Worm (Caenorhabditis elegans) whole organism, young adult: ENCODE data around the gene hrg-6.

Source experiments
- C06A6.2 ChIP-seq: fragments of 200-800 bp; sonication (Bioruptor generic); conservative IDR thresholded peaks from 2 replicates; pipeline ENCODE4 v1.3.6; 2022; ENCODE audit warnings: missing genetic modification characterization, missing compliant biosample characterization
- D2030.7 ChIP-seq: fragments of 200-800 bp; sonication (Bioruptor generic); IDR thresholded peaks from 2 replicates; pipeline ENCODE4 v1.3.6; 2022; ENCODE audit warnings: missing genetic modification reagents, missing genetic modification characterization, missing compliant biosample characterization
- F23B12.7 ChIP-seq: sonication (generic microtip); optimal IDR thresholded peaks from 2 replicates; lab custom pipeline; 2017; ENCODE audit warnings: missing genetic modification characterization, mild to moderate bottlenecking, missing compliant biosample characterization, antibody characterized with exemption, moderate library complexity; ENCODE audit not compliant: insufficient read depth
- F49E8.2 ChIP-seq: sonication (generic microtip); optimal IDR thresholded peaks from 3 replicates; lab custom pipeline; 2017; ENCODE audit warnings: missing genetic modification characterization, mild to moderate bottlenecking, missing compliant biosample characterization, antibody characterized with exemption, moderate library complexity; ENCODE audit not compliant: insufficient read depth
- F52B5.7 ChIP-seq: sonication (generic microtip); optimal IDR thresholded peaks from 2 replicates; lab custom pipeline; 2016; ENCODE audit warnings: mild to moderate bottlenecking, missing genetic modification characterization, missing compliant biosample characterization
- Y56A3A.18 ChIP-seq: fragments of 200-800 bp; sonication (Bioruptor generic); IDR thresholded peaks from 2 replicates; pipeline ENCODE4 v1.3.6; 2022; ENCODE audit warnings: missing genetic modification reagents, missing genetic modification characterization, missing compliant biosample characterization
- Y67H2A.10 ChIP-seq: fragments of 200-800 bp; sonication (Bioruptor generic); conservative IDR thresholded peaks from 2 replicates; pipeline ENCODE4 v1.3.6; 2022; ENCODE audit warnings: missing genetic modification reagents, missing genetic modification characterization, missing compliant biosample characterization
- ZK185.1 ChIP-seq: sonication (generic microtip); optimal IDR thresholded peaks from 2 replicates; lab custom pipeline; 2016; ENCODE audit warnings: mild to moderate bottlenecking, missing genetic modification characterization, missing compliant biosample characterization; ENCODE audit not compliant: poor library complexity, severe bottlenecking
- attf-5 ChIP-seq: fragments of 200-800 bp; sonication (Bioruptor generic); optimal IDR thresholded peaks from 2 replicates; lab custom pipeline; 2018; ENCODE audit warnings: mild to moderate bottlenecking, missing genetic modification characterization, missing compliant biosample characterization
- attf-6 ChIP-seq: fragments of 200-800 bp; sonication (Bioruptor generic); IDR thresholded peaks from 2 replicates; pipeline ENCODE4 v1.3.6; 2022; ENCODE audit warnings: missing genetic modification reagents, missing genetic modification characterization, missing compliant biosample characterization
- bed-1 ChIP-seq: fragments of 200-800 bp; sonication (Bioruptor generic); IDR thresholded peaks from 2 replicates; pipeline ENCODE4 v1.3.6; 2022; ENCODE audit warnings: missing genetic modification reagents, missing genetic modification characterization, missing compliant biosample characterization
- cebp-1 ChIP-seq, 2 experiments: fragments of 200-800 bp in 1 of 2; sonication (Bioruptor generic) in 1 of 2; sonication (generic microtip) in 1 of 2; IDR thresholded peaks in 1 of 2; optimal IDR thresholded peaks in 1 of 2; 2 replicates each; pipeline versions ENCODE4 v1.3.6 to Lab custom; 2017 to 2022; ENCODE audit warnings: missing compliant biosample characterization in 2 of 2, missing genetic modification characterization in 2 of 2, mild to moderate bottlenecking in 1 of 2, missing genetic modification reagents in 1 of 2, moderate library complexity in 1 of 2
- ceh-40 ChIP-seq: fragments of 200-800 bp; sonication (Bioruptor generic); IDR thresholded peaks from 2 replicates; pipeline ENCODE4 v1.3.6; 2022; ENCODE audit warnings: missing genetic modification characterization, missing compliant biosample characterization
- ceh-79 ChIP-seq: sonication (generic microtip); optimal IDR thresholded peaks from 2 replicates; lab custom pipeline; 2017; ENCODE audit warnings: mild to moderate bottlenecking, missing genetic modification characterization, missing compliant biosample characterization
- dox-1 ChIP-seq: fragments of 200-800 bp; sonication (Bioruptor generic); IDR thresholded peaks from 2 replicates; pipeline ENCODE4 v1.3.6; 2022; ENCODE audit warnings: missing genetic modification reagents, missing genetic modification characterization, missing compliant biosample characterization
- dpff-1 ChIP-seq: sonication (generic microtip); optimal IDR thresholded peaks from 2 replicates; lab custom pipeline; 2017; ENCODE audit warnings: mild to moderate bottlenecking, missing genetic modification characterization, missing compliant biosample characterization
- dpl-1 ChIP-seq: fragments of 150-350 bp; optimal IDR thresholded peaks from 2 replicates; lab custom pipeline; 2014; ENCODE audit warnings: missing biosample characterization, missing genetic modification reagents, missing genetic modification characterization
- egl-18 ChIP-seq: fragments of 200-800 bp; sonication (Bioruptor generic); IDR thresholded peaks from 2 replicates; pipeline ENCODE4 v1.3.6; 2022; ENCODE audit warnings: missing genetic modification reagents, missing genetic modification characterization, missing compliant biosample characterization
- egl-44 ChIP-seq: fragments of 200-800 bp; sonication (Bioruptor generic); IDR thresholded peaks from 2 replicates; pipeline ENCODE4 v1.3.6; 2022; ENCODE audit warnings: missing genetic modification reagents, missing genetic modification characterization, missing compliant biosample characterization
- ekl-4 ChIP-seq: fragments of 200-800 bp; sonication (Bioruptor generic); IDR thresholded peaks from 2 replicates; pipeline ENCODE4 v1.3.6; 2022; ENCODE audit warnings: missing genetic modification reagents, missing genetic modification characterization, missing compliant biosample characterization
- hmg-20 ChIP-seq: fragments of 200-800 bp; sonication (Bioruptor generic); IDR thresholded peaks from 2 replicates; pipeline ENCODE4 v1.3.6; 2022; ENCODE audit warnings: missing genetic modification reagents, missing genetic modification characterization, missing compliant biosample characterization
- lin-26 ChIP-seq: fragments of 200-800 bp; sonication (Bioruptor generic); IDR thresholded peaks from 2 replicates; pipeline ENCODE4 v1.3.6; 2022; ENCODE audit warnings: missing genetic modification reagents, missing genetic modification characterization, missing compliant biosample characterization
- lin-35 ChIP-seq, 3 experiments: fragments of 150-350 bp in 2 of 3; sonication (generic microtip) in 1 of 3; optimal IDR thresholded peaks; 2 replicates each; lab custom pipeline; 2014 to 2018; ENCODE audit warnings: missing biosample characterization in 3 of 3, missing genetic modification characterization in 3 of 3, missing genetic modification reagents in 3 of 3
- lin-40 ChIP-seq: sonication (generic microtip); optimal IDR thresholded peaks from 2 replicates; lab custom pipeline; 2016; ENCODE audit warnings: missing genetic modification characterization, mild to moderate bottlenecking, missing compliant biosample characterization, missing genotype, missing genetic modification reagents
- lin-54 ChIP-seq: fragments of 200-800 bp; sonication (Bioruptor generic); optimal IDR thresholded peaks from 2 replicates; lab custom pipeline; 2018; ENCODE audit warnings: mild to moderate bottlenecking, missing genetic modification characterization, missing compliant biosample characterization
- lir-1 ChIP-seq: fragments of 200-800 bp; sonication (Bioruptor generic); conservative IDR thresholded peaks from 2 replicates; pipeline ENCODE4 v1.3.6; 2022; ENCODE audit warnings: missing genetic modification reagents, missing genetic modification characterization, missing compliant biosample characterization
- lsl-1 ChIP-seq: fragments of 200-800 bp; sonication (Bioruptor generic); optimal IDR thresholded peaks from 2 replicates; lab custom pipeline; 2018; ENCODE audit warnings: mild to moderate bottlenecking, missing genetic modification characterization, moderate library complexity, missing compliant biosample characterization
- madf-6 ChIP-seq: fragments of 200-800 bp; sonication (Bioruptor generic); IDR thresholded peaks from 2 replicates; pipeline ENCODE4 v1.3.6; 2022; ENCODE audit warnings: missing genetic modification reagents, missing genetic modification characterization, missing compliant biosample characterization
- nfya-1 ChIP-seq: sonication (generic microtip); optimal IDR thresholded peaks from 2 replicates; lab custom pipeline; 2017; ENCODE audit warnings: antibody characterized with exemption, missing compliant biosample characterization, missing genetic modification characterization, borderline replicate concordance; ENCODE audit not compliant: insufficient read depth
- nhr-80 ChIP-seq: sonication (generic microtip); optimal IDR thresholded peaks from 2 replicates; lab custom pipeline; 2016; ENCODE audit warnings: missing genetic modification characterization, missing compliant biosample characterization
- pbrm-1 ChIP-seq: fragments of 200-800 bp; sonication (Bioruptor generic); IDR thresholded peaks from 2 replicates; pipeline ENCODE4 v1.3.6; 2022; ENCODE audit warnings: missing genetic modification reagents, missing genetic modification characterization, missing compliant biosample characterization
- snpc-1.3 ChIP-seq: sonication (generic microtip); optimal IDR thresholded peaks from 2 replicates; lab custom pipeline; 2017; ENCODE audit warnings: missing genetic modification characterization, mild to moderate bottlenecking, missing compliant biosample characterization, antibody characterized with exemption, moderate library complexity, missing genotype, missing genetic modification reagents; ENCODE audit not compliant: insufficient read depth
- snpc-4 ChIP-seq, 5 experiments: fragments of 150-350 bp in 1 of 5; sonication (generic microtip) in 4 of 5; optimal IDR thresholded peaks; 2 replicates each; lab custom pipeline; 2014 to 2018; ENCODE audit warnings: missing genetic modification characterization in 5 of 5, missing biosample characterization in 3 of 5, antibody characterized with exemption in 2 of 5, mild to moderate bottlenecking in 2 of 5, missing compliant biosample characterization in 2 of 5, missing genotype in 2 of 5, moderate library complexity in 2 of 5, missing genetic modification reagents in 1 of 5
- somi-1 ChIP-seq: fragments of 200-800 bp; sonication (Bioruptor generic); optimal IDR thresholded peaks from 2 replicates; lab custom pipeline; 2018; ENCODE audit warnings: mild to moderate bottlenecking, missing genetic modification characterization, missing compliant biosample characterization
- sptf-2 ChIP-seq: fragments of 200-800 bp; sonication (Bioruptor generic); optimal IDR thresholded peaks from 2 replicates; lab custom pipeline; 2018; ENCODE audit warnings: mild to moderate bottlenecking, missing genetic modification characterization, missing compliant biosample characterization
- tbx-9 ChIP-seq: sonication (generic microtip); optimal IDR thresholded peaks from 2 replicates; lab custom pipeline; 2016; ENCODE audit warnings: borderline replicate concordance, missing genetic modification characterization, inconsistent platforms, missing compliant biosample characterization
- unc-62 ChIP-seq: fragments of 150-350 bp; optimal IDR thresholded peaks from 2 replicates; lab custom pipeline; 2014; ENCODE audit warnings: missing biosample characterization, missing genetic modification reagents, missing genetic modification characterization
- ztf-6 ChIP-seq: fragments of 200-800 bp; sonication (Bioruptor generic); IDR thresholded peaks from 2 replicates; pipeline ENCODE4 v1.3.6; 2022; ENCODE audit warnings: missing genetic modification reagents, missing genetic modification characterization, missing compliant biosample characterization

Gene hrg-6

ce11 chrIV:11027560-11027959 lies 4.8 kb upstream of the hrg-6 start (continued):
- TF ChIP-seq attf-6 (GFP tag; lab: Robert Waterston, UW) (no peak), attf-5 (GFP tag; lab: Kevin White, UChicago) (peak; percentile 28), Y67H2A.10 (GFP tag; lab: Robert Waterston, UW) (no peak), egl-18 (GFP tag; lab: Robert Waterston, UW) (no peak), D2030.7 (GFP tag; lab: Robert Waterston, UW) (no peak), dpff-1 (tag; lab: Kevin White, UChicago) (no peak), dox-1 (peak; percentile 49; the same call in 1 of the 2 replicates), egl-44 (no peak)

ce11 chrIV:11029412-11029811 lies 3.0 kb upstream of the hrg-6 start, which contains the start of gene hrg-5:
Gene hrg-5, minus strand, starts transcription at chrIV:11029428.
- TF ChIP-seq snpc-1.3 (tag; lab: Kevin White, UChicago) (no peak), nhr-80 (tag; lab: Kevin White, UChicago) (peak; percentile 66), F52B5.7 (tag; lab: Kevin White, UChicago) (no peak), madf-6 (GFP tag; lab: Robert Waterston, UW) (no peak)

- TF ChIP-seq unc-62 (no peak), madf-6 (GFP tag; lab: Robert Waterston, UW) (no peak), dpl-1 (no peak), sptf-2 (GFP tag; lab: Kevin White, UChicago) (no peak)
These were observed 2.3 kb upstream of the hrg-6 start for ce11 chrIV:11030117-11030516.

- no peak for TF ChIP-seq hmg-20 (GFP tag; lab: Robert Waterston, UW)
- TF ChIP-seq ekl-4 (GFP tag; lab: Robert Waterston, UW), result no peak
- no peak for TF ChIP-seq pbrm-1
- TF ChIP-seq nfya-1, result no peak
- no peak for TF ChIP-seq ZK185.1 (tag; lab: Kevin White, UChicago)
- TF ChIP-seq F23B12.7, result no peak
- TF ChIP-seq lir-1 (GFP tag; lab: Robert Waterston, UW), result no peak
- no peak for TF ChIP-seq ceh-40
These were observed 1.5 kb upstream of the hrg-6 start, which contains the start of gene hrg-4 for ce11 chrIV:11030893-11031292. Gene hrg-4, minus strand, starts transcription at chrIV:11030993.

- TF ChIP-seq lin-26 (GFP tag; lab: Robert Waterston, UW), result no peak
- no peak for TF ChIP-seq lin-54 (GFP tag; lab: Kevin White, UChicago)
- TF ChIP-seq nhr-80 (tag; lab: Kevin White, UChicago), result peak; percentile 87
- no peak for TF ChIP-seq F49E8.2
These were observed 748 bp upstream of the hrg-6 start for ce11 chrIV:11031640-11032039.

- TF ChIP-seq C06A6.2 (no peak), lin-54 (GFP tag; lab: Kevin White, UChicago) (peak; percentile 20), Y56A3A.18 (GFP tag; lab: Robert Waterston, UW) (no peak), nhr-80 (tag; lab: Kevin White, UChicago) (peak; percentile 48), lin-35 (GFP tag; optimal IDR thresholded peaks at IDR 0.05; lab: Kevin White, UChicago) (peak in 1 of 3 experiments; percentile 50), tbx-9 (tag; lab: Kevin White, UChicago) (no peak), lsl-1 (GFP tag; lab: Kevin White, UChicago) (peak; percentile 20), bed-1 (no peak), nfya-1 (no peak), somi-1 (no peak), snpc-4 (GFP tag; optimal IDR thresholded peaks at IDR 0.05; lab: Kevin White, UChicago) (no peak), snpc-4 (tag; optimal IDR thresholded peaks at IDR 0.05; lab: Kevin White, UChicago) (peak in 1 of 4 experiments; percentile 2), ztf-6 (no peak), lin-40 (tag; lab: Kevin White, UChicago) (peak; percentile 56), F23B12.7 (no peak), cebp-1 (GFP tag; IDR thresholded peaks at IDR 0.05; lab: Robert Waterston, UW) (no peak), cebp-1 (tag; optimal IDR thresholded peaks at IDR 0.05; lab: Kevin White, UChicago) (peak; percentile 47), ceh-79 (tag; lab: Kevin White, UChicago) (no peak)
These were observed 3.8 kb downstream of the hrg-6 start, which contains the start of gene fkb-1 for ce11 chrIV:11036222-11036621. Gene fkb-1, plus strand, starts transcription at chrIV:11036582.
